Worm (Caenorhabditis elegans) whole organism, L2 larva: Measurements from ENCODE around the gene cey-4.

Experiments used
- C34F6.9 ChIP-seq: fragments of 150-350 bp; optimal IDR thresholded peaks from 2 replicates; lab custom pipeline; 2014; ENCODE audit warnings: missing biosample characterization, missing genetic modification characterization
- R02D3.7 ChIP-seq: fragments of 150-350 bp; optimal IDR thresholded peaks from 2 replicates; lab custom pipeline; 2014; ENCODE audit warnings: missing biosample characterization, missing genetic modification characterization
- alr-1 ChIP-seq: fragments of 150-350 bp; optimal IDR thresholded peaks from 2 replicates; lab custom pipeline; 2014; ENCODE audit warnings: missing biosample characterization, missing genetic modification characterization
- aly-2 ChIP-seq: fragments of 150-350 bp; optimal IDR thresholded peaks from 2 replicates; lab custom pipeline; 2014; ENCODE audit warnings: missing biosample characterization, missing genetic modification characterization
- ama-1 ChIP-seq: fragments of 150-350 bp; optimal IDR thresholded peaks from 2 replicates; lab custom pipeline; 2018; ENCODE audit warnings: inconsistent platforms
- blmp-1 ChIP-seq: sonication (generic microtip); optimal IDR thresholded peaks from 2 replicates; lab custom pipeline; 2017; ENCODE audit warnings: missing genetic modification characterization, mild to moderate bottlenecking, missing compliant biosample characterization, antibody characterized with exemption, moderate library complexity; ENCODE audit not compliant: insufficient read depth
- crh-2 ChIP-seq: sonication (generic microtip); optimal IDR thresholded peaks from 2 replicates; lab custom pipeline; 2017; ENCODE audit warnings: missing biosample characterization, missing genetic modification characterization
- dmd-4 ChIP-seq: sonication (generic microtip); optimal IDR thresholded peaks from 2 replicates; lab custom pipeline; 2017; ENCODE audit warnings: missing biosample characterization, missing genetic modification characterization
- egl-27 ChIP-seq: sonication (generic microtip); optimal IDR thresholded peaks from 3 replicates; lab custom pipeline; 2017; ENCODE audit warnings: missing biosample characterization, missing genetic modification reagents, missing genetic modification characterization
- elt-1 ChIP-seq: fragments of 150-350 bp; optimal IDR thresholded peaks from 2 replicates; lab custom pipeline; 2014; ENCODE audit warnings: missing biosample characterization, missing genetic modification characterization
- fos-1 ChIP-seq: fragments of 150-350 bp; optimal IDR thresholded peaks from 2 replicates; lab custom pipeline; 2014; ENCODE audit warnings: missing biosample characterization, missing genetic modification characterization
- gmeb-1 ChIP-seq: fragments of 150-350 bp; optimal IDR thresholded peaks from 2 replicates; lab custom pipeline; 2014; ENCODE audit warnings: missing biosample characterization, missing genetic modification characterization
- lin-11 ChIP-seq: fragments of 150-350 bp; sonication (generic microtip); optimal IDR thresholded peaks from 2 replicates; lab custom pipeline; 2014; ENCODE audit warnings: missing biosample characterization, missing genetic modification characterization, inconsistent platforms, mixed read lengths
- lin-13 ChIP-seq: fragments of 150-350 bp; optimal IDR thresholded peaks from 2 replicates; lab custom pipeline; 2014; ENCODE audit warnings: missing biosample characterization, missing genetic modification reagents, missing genetic modification characterization
- lin-39 ChIP-seq: fragments of 150-350 bp; optimal IDR thresholded peaks from 2 replicates; lab custom pipeline; 2014; ENCODE audit warnings: missing biosample characterization, missing genetic modification reagents, missing genetic modification characterization
- lsy-2 ChIP-seq, 2 experiments: fragments of 150-350 bp in 1 of 2; sonication (generic microtip) in 1 of 2; optimal IDR thresholded peaks; 2 replicates each; lab custom pipeline; 2014 to 2017; ENCODE audit warnings: missing biosample characterization in 2 of 2, missing genetic modification characterization in 2 of 2
- mab-5 ChIP-seq: fragments of 150-350 bp; optimal IDR thresholded peaks from 2 replicates; lab custom pipeline; 2014; ENCODE audit warnings: missing biosample characterization, missing genetic modification characterization
- mdl-1 ChIP-seq, 2 experiments: fragments of 150-350 bp in 1 of 2; sonication (generic microtip) in 1 of 2; optimal IDR thresholded peaks; 2 replicates each; lab custom pipeline; 2017; ENCODE audit warnings: missing biosample characterization in 2 of 2, missing genetic modification characterization in 2 of 2
- nhr-10 ChIP-seq: sonication (generic microtip); optimal IDR thresholded peaks from 2 replicates; lab custom pipeline; 2017; ENCODE audit warnings: missing biosample characterization, missing genetic modification characterization
- nhr-11 ChIP-seq: fragments of 150-350 bp; optimal IDR thresholded peaks from 2 replicates; lab custom pipeline; 2014; ENCODE audit warnings: missing biosample characterization, missing genetic modification characterization
- nhr-12 ChIP-seq: fragments of 150-350 bp; optimal IDR thresholded peaks from 2 replicates; lab custom pipeline; 2014; ENCODE audit warnings: missing biosample characterization, missing genetic modification characterization
- nhr-21 ChIP-seq: fragments of 150-350 bp; optimal IDR thresholded peaks from 2 replicates; lab custom pipeline; 2014; ENCODE audit warnings: missing biosample characterization, missing genetic modification characterization
- nhr-23 ChIP-seq: fragments of 150-350 bp; optimal IDR thresholded peaks from 2 replicates; lab custom pipeline; 2014; ENCODE audit warnings: missing biosample characterization, missing genetic modification reagents, missing genetic modification characterization
- nhr-237 ChIP-seq: fragments of 150-350 bp; optimal IDR thresholded peaks from 2 replicates; lab custom pipeline; 2014; ENCODE audit warnings: missing biosample characterization, missing genetic modification characterization
- nhr-25 ChIP-seq: fragments of 150-350 bp; sonication (generic microtip); optimal IDR thresholded peaks from 3 replicates; lab custom pipeline; 2014; ENCODE audit warnings: missing biosample characterization, missing genetic modification characterization
- nhr-6 ChIP-seq: fragments of 150-350 bp; optimal IDR thresholded peaks from 2 replicates; lab custom pipeline; 2014; ENCODE audit warnings: missing biosample characterization, missing genetic modification characterization
- peb-1 ChIP-seq: fragments of 150-350 bp; optimal IDR thresholded peaks from 2 replicates; lab custom pipeline; 2014; ENCODE audit warnings: missing biosample characterization, missing genetic modification characterization
- sem-4 ChIP-seq: fragments of 150-350 bp; optimal IDR thresholded peaks from 2 replicates; lab custom pipeline; 2014; ENCODE audit warnings: missing biosample characterization, missing genetic modification reagents, missing genetic modification characterization
- skn-1 ChIP-seq: sonication (generic microtip); optimal IDR thresholded peaks from 2 replicates; lab custom pipeline; 2017; ENCODE audit warnings: missing biosample characterization, missing genetic modification characterization
- sma-3 ChIP-seq: sonication (generic microtip); optimal IDR thresholded peaks from 2 replicates; lab custom pipeline; 2016; ENCODE audit warnings: missing genetic modification reagents, missing genetic modification characterization, missing compliant biosample characterization
- snpc-4 ChIP-seq: fragments of 150-350 bp; optimal IDR thresholded peaks from 2 replicates; lab custom pipeline; 2014; ENCODE audit warnings: missing biosample characterization, missing genetic modification characterization
- unc-55 ChIP-seq: fragments of 150-350 bp; sonication (generic microtip); optimal IDR thresholded peaks from 3 replicates; lab custom pipeline; 2014; ENCODE audit warnings: missing biosample characterization, missing genetic modification reagents, missing genetic modification characterization
- unc-62 ChIP-seq: fragments of 150-350 bp; optimal IDR thresholded peaks from 2 replicates; lab custom pipeline; 2014; ENCODE audit warnings: missing biosample characterization, missing genetic modification reagents, missing genetic modification characterization
- zag-1 ChIP-seq: fragments of 150-350 bp; optimal IDR thresholded peaks from 2 replicates; lab custom pipeline; 2014; ENCODE audit warnings: missing biosample characterization, missing genetic modification characterization
- ztf-1 ChIP-seq: fragments of 200-800 bp; sonication (Bioruptor generic); conservative IDR thresholded peaks from 2 replicates; pipeline ENCODE4 v1.3.6; 2022; ENCODE audit warnings: missing genetic modification characterization, missing compliant biosample characterization
- ztf-11 ChIP-seq: sonication (generic microtip); optimal IDR thresholded peaks from 2 replicates; lab custom pipeline; 2017; ENCODE audit warnings: missing biosample characterization, missing genetic modification characterization
- ztf-4 ChIP-seq: fragments of 150-350 bp; optimal IDR thresholded peaks from 2 replicates; lab custom pipeline; 2014; ENCODE audit warnings: missing biosample characterization, missing genetic modification characterization

The cey-4 gene

ce11 chrIII:10904320-10904961 lies 35.9 kb upstream of the cey-4 start:
- TF ChIP-seq nhr-25 (peak; percentile 97), gmeb-1 (tag; lab: Kevin White, UChicago) (peak; percentile 13), ama-1 (lab: Kevin White, UChicago) (no peak)

- no peak for TF ChIP-seq sma-3 (GFP tag; lab: Kevin White, UChicago)
- peak; percentile 44 for TF ChIP-seq zag-1 (tag; lab: Kevin White, UChicago)
- peak; percentile 20 for TF ChIP-seq lin-11 (tag; lab: Kevin White, UChicago)
- TF ChIP-seq sem-4 (tag; lab: Kevin White, UChicago) = no peak
- TF ChIP-seq ztf-4 (tag; lab: Kevin White, UChicago) = no peak
- no peak for TF ChIP-seq unc-62
- no peak for TF ChIP-seq ztf-11
- no peak for TF ChIP-seq egl-27 (tag; lab: Kevin White, UChicago)
- no peak for TF ChIP-seq skn-1
- no peak for TF ChIP-seq nhr-10 (tag; lab: Kevin White, UChicago)
- no peak for TF ChIP-seq nhr-11 (tag; lab: Kevin White, UChicago)
- no peak for TF ChIP-seq aly-2 (tag; lab: Kevin White, UChicago)
- peak; percentile 26 for TF ChIP-seq unc-55
- peak; percentile 75 for TF ChIP-seq crh-2
- TF ChIP-seq nhr-21 (tag; lab: Kevin White, UChicago) = peak; percentile 19
- peak in 1 of 2 experiments; percentile 12 for TF ChIP-seq mdl-1 (tag; optimal IDR thresholded peaks at IDR 0.05; lab: Kevin White, UChicago)
- TF ChIP-seq lsy-2 (tag; optimal IDR thresholded peaks at IDR 0.05; lab: Kevin White, UChicago) = peak in 1 of 2 experiments; percentile 52
- no peak for TF ChIP-seq R02D3.7
- TF ChIP-seq nhr-6 (tag; lab: Kevin White, UChicago) = peak; percentile 31
- no peak for TF ChIP-seq nhr-237 (tag; lab: Kevin White, UChicago)
- TF ChIP-seq ama-1 (lab: Kevin White, UChicago) = no peak
- TF ChIP-seq nhr-23 (tag; lab: Kevin White, UChicago) = no peak
- TF ChIP-seq dmd-4 = no peak
- TF ChIP-seq alr-1 (tag; lab: Kevin White, UChicago) = no peak
- no peak for TF ChIP-seq snpc-4
- peak; percentile 65 for TF ChIP-seq C34F6.9
- no peak for TF ChIP-seq mab-5 (tag; lab: Kevin White, UChicago)
- no peak for TF ChIP-seq fos-1
- TF ChIP-seq elt-1 (tag; lab: Kevin White, UChicago) = no peak
- no peak for TF ChIP-seq blmp-1
Measured at ce11 chrIII:10903009-10903609, 34.6 kb upstream of the cey-4 start.

- TF ChIP-seq nhr-12 (tag; lab: Kevin White, UChicago) (no peak), skn-1 (no peak), lin-39 (tag; lab: Kevin White, UChicago) (no peak)
Measured at ce11 chrIII:10902341-10902740, 33.8 kb upstream of the cey-4 start, which contains the start of gene unc-119. unc-119 (plus strand) TSS chrIII:10902641.

- TF ChIP-seq unc-55 (peak; percentile 68), ztf-11 (no peak), crh-2 (no peak), fos-1 (no peak), gmeb-1 (tag; lab: Kevin White, UChicago) (peak; percentile 57), lsy-2 (tag; optimal IDR thresholded peaks at IDR 0.05; lab: Kevin White, UChicago) (peak in 1 of 2 experiments; percentile 66), lin-13 (GFP tag; lab: Kevin White, UChicago) (peak; percentile 41), peb-1 (no peak), ztf-1 (GFP tag; lab: Robert Waterston, UW) (no peak), egl-27 (tag; lab: Kevin White, UChicago) (no peak), nhr-21 (tag; lab: Kevin White, UChicago) (no peak), C34F6.9 (peak; percentile 62)
Measured at ce11 chrIII:10895817-10896413, 27.4 kb upstream of the cey-4 start, which contains the start of gene com-1. com-1 (plus strand) TSS chrIII:10896363.
